Fruit fly (Drosophila melanogaster): ENCODE results near the gene CG9263.

DNA sequence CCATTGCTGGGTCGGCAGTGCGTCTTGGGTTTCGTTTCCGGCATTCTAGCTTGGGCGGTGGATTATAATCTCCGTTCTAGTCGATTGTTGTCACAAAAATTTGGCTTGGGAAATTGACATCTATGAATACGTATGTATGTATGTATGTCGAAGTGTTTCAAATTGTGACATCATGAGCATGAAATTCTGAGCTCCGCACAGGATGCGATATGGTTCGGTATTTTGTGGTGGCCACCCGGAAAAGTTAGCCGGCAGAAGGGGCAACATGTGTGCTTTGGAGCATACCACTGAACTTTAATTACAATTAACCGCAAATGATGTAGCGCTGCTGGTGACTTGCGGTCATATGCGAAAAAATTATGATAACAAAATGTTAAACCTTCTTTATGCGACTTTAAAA is 6.7 kb downstream of the CG9263 start, which contains the start of gene CG15638:
- no peak for TF ChIP-seq psq (optimal IDR thresholded peaks at IDR 0.05)
- TF ChIP-seq pan (optimal IDR thresholded peaks at IDR 0.05) = no peak
- no peak for TF ChIP-seq usp (GFP tag; optimal IDR thresholded peaks at IDR 0.05)
